Worm (Caenorhabditis elegans) whole organism, midembryonic: ENCODE measurements around the gene R02D1.2.

Source experiments
- T22C8.4 ChIP-seq: fragments of 200-800 bp; sonication (Bioruptor generic); IDR thresholded peaks from 2 replicates; pipeline ENCODE4 v1.3.6; 2022; ENCODE audit warnings: missing genetic modification characterization, missing compliant biosample characterization
- cog-1 ChIP-seq: sonication (generic microtip); optimal IDR thresholded peaks from 2 replicates; lab custom pipeline; 2016; ENCODE audit warnings: missing genetic modification characterization, missing compliant biosample characterization
- flt-1 ChIP-seq: fragments of 200-800 bp; sonication (Bioruptor generic); IDR thresholded peaks from 2 replicates; pipeline ENCODE4 v1.3.6; 2022; ENCODE audit warnings: missing genetic modification characterization, missing compliant biosample characterization
- klf-2 ChIP-seq: fragments of 200-800 bp; sonication (Bioruptor generic); conservative IDR thresholded peaks from 2 replicates; pipeline ENCODE4 v1.3.6; 2022; ENCODE audit warnings: missing genetic modification reagents, missing genetic modification characterization, missing compliant biosample characterization
- med-1 ChIP-seq: sonication (generic microtip); optimal IDR thresholded peaks from 2 replicates; lab custom pipeline; 2017; ENCODE audit warnings: missing genetic modification characterization, mild to moderate bottlenecking, missing compliant biosample characterization, antibody characterized with exemption, missing genetic modification reagents; ENCODE audit not compliant: insufficient read depth
- ref-1 ChIP-seq: fragments of 200-800 bp; sonication (Bioruptor generic); conservative IDR thresholded peaks from 2 replicates; pipeline ENCODE4 v1.3.6; 2022; ENCODE audit warnings: missing genetic modification reagents, missing genetic modification characterization, missing compliant biosample characterization
- tab-1 ChIP-seq: fragments of 200-800 bp; sonication (Bioruptor generic); IDR thresholded peaks from 2 replicates; pipeline ENCODE4 v1.3.6; 2022; ENCODE audit warnings: missing genetic modification characterization, missing compliant biosample characterization
- ztf-23 ChIP-seq: fragments of 200-800 bp; sonication (Bioruptor generic); IDR thresholded peaks from 2 replicates; pipeline ENCODE4 v1.3.6; 2022; ENCODE audit warnings: missing genetic modification reagents, missing genetic modification characterization, missing compliant biosample characterization
- ztf-29 ChIP-seq: fragments of 200-800 bp; sonication (Bioruptor generic); IDR thresholded peaks from 2 replicates; pipeline ENCODE4 v1.3.6; 2022; ENCODE audit warnings: missing genetic modification reagents, missing genetic modification characterization, missing compliant biosample characterization

R02D1.2 gene

ce11 chrV:4332450-4332849 lies 9.8 kb upstream of the R02D1.2 start, which contains the start of gene oac-12:
Gene oac-12, minus strand, starts transcription at chrV:4332550.
- TF ChIP-seq tab-1 (GFP tag; lab: Robert Waterston, UW) (no peak), ztf-29 (GFP tag; lab: Robert Waterston, UW) (no peak), ztf-23 (GFP tag; lab: Robert Waterston, UW) (no peak), klf-2 (no peak), ref-1 (GFP tag; lab: Robert Waterston, UW) (no peak), T22C8.4 (GFP tag; lab: Robert Waterston, UW) (no peak), flt-1 (GFP tag; lab: Robert Waterston, UW) (no peak), med-1 (GFP tag; lab: Kevin White, UChicago) (no peak), cog-1 (tag; lab: Kevin White, UChicago) (no peak)

ce11 chrV:4330820-4331219 lies 8.2 kb upstream of the R02D1.2 start:
- TF ChIP-seq flt-1 (GFP tag; lab: Robert Waterston, UW) (no peak), cog-1 (tag; lab: Kevin White, UChicago) (no peak), med-1 (GFP tag; lab: Kevin White, UChicago) (no peak), ztf-23 (GFP tag; lab: Robert Waterston, UW) (no peak), T22C8.4 (GFP tag; lab: Robert Waterston, UW) (no peak), ref-1 (GFP tag; lab: Robert Waterston, UW) (no peak), tab-1 (GFP tag; lab: Robert Waterston, UW) (no peak), ztf-29 (GFP tag; lab: Robert Waterston, UW) (no peak), klf-2 (no peak)

ce11 chrV:4326841-4327240 lies 4.2 kb upstream of the R02D1.2 start, which contains the start of gene D2063.1:
Gene D2063.1, plus strand, starts transcription at chrV:4327121.
- TF ChIP-seq ztf-29 (GFP tag; lab: Robert Waterston, UW) (no peak), med-1 (GFP tag; lab: Kevin White, UChicago) (no peak), cog-1 (tag; lab: Kevin White, UChicago) (no peak), ztf-23 (GFP tag; lab: Robert Waterston, UW) (no peak)

- no peak for TF ChIP-seq ztf-29 (GFP tag; lab: Robert Waterston, UW)
- no peak for TF ChIP-seq T22C8.4 (GFP tag; lab: Robert Waterston, UW)
- TF ChIP-seq med-1 (GFP tag; lab: Kevin White, UChicago), result no peak
- no peak for TF ChIP-seq flt-1 (GFP tag; lab: Robert Waterston, UW)
- no peak for TF ChIP-seq klf-2
- TF ChIP-seq tab-1 (GFP tag; lab: Robert Waterston, UW), result no peak
- TF ChIP-seq cog-1 (tag; lab: Kevin White, UChicago), result no peak
- no peak for TF ChIP-seq ref-1 (GFP tag; lab: Robert Waterston, UW)
- TF ChIP-seq ztf-23 (GFP tag; lab: Robert Waterston, UW), result no peak
These were observed 2.8 kb upstream of the R02D1.2 start, which contains the start of gene nhr-125 for ce11 chrV:4325415-4325814. Gene nhr-125, minus strand, starts transcription at chrV:4325515.

ce11 chrV:4319867-4320266 lies 2.7 kb downstream of the R02D1.2 start, which contains the start of gene ZC132.9:
Gene ZC132.9, minus strand, starts transcription at chrV:4319967.
- no peak for TF ChIP-seq flt-1 (GFP tag; lab: Robert Waterston, UW)
- no peak for TF ChIP-seq T22C8.4 (GFP tag; lab: Robert Waterston, UW)
- no peak for TF ChIP-seq ref-1 (GFP tag; lab: Robert Waterston, UW)
- no peak for TF ChIP-seq ztf-29 (GFP tag; lab: Robert Waterston, UW)
- TF ChIP-seq klf-2, result no peak
- no peak for TF ChIP-seq med-1 (GFP tag; lab: Kevin White, UChicago)
- no peak for TF ChIP-seq tab-1 (GFP tag; lab: Robert Waterston, UW)
- no peak for TF ChIP-seq cog-1 (tag; lab: Kevin White, UChicago)
- TF ChIP-seq ztf-23 (GFP tag; lab: Robert Waterston, UW), result no peak

ce11 chrV:4315057-4315456 lies 7.5 kb downstream of the R02D1.2 start, which contains the start of gene srh-192:
Gene srh-192, minus strand, starts transcription at chrV:4315157.
- TF ChIP-seq ref-1 (GFP tag; lab: Robert Waterston, UW) (no peak), cog-1 (tag; lab: Kevin White, UChicago) (no peak), flt-1 (GFP tag; lab: Robert Waterston, UW) (no peak), med-1 (GFP tag; lab: Kevin White, UChicago) (no peak), T22C8.4 (GFP tag; lab: Robert Waterston, UW) (no peak), klf-2 (no peak), ztf-23 (GFP tag; lab: Robert Waterston, UW) (no peak), ztf-29 (GFP tag; lab: Robert Waterston, UW) (no peak), tab-1 (GFP tag; lab: Robert Waterston, UW) (no peak)

- TF ChIP-seq flt-1 (GFP tag; lab: Robert Waterston, UW), result peak; percentile 47; the same call in 1 of the 2 replicates
- 0 out of 2 replicates have a peak, but pooled peaks have one; percentile 26 for TF ChIP-seq T22C8.4 (GFP tag; lab: Robert Waterston, UW)
These were observed 12.2 kb downstream of the R02D1.2 start for ce11 chrV:4310414-4310813.

- no peak for TF ChIP-seq flt-1 (GFP tag; lab: Robert Waterston, UW)
- no peak for TF ChIP-seq T22C8.4 (GFP tag; lab: Robert Waterston, UW)
- no peak for TF ChIP-seq tab-1 (GFP tag; lab: Robert Waterston, UW)
- no peak for TF ChIP-seq cog-1 (tag; lab: Kevin White, UChicago)
- TF ChIP-seq ztf-23 (GFP tag; lab: Robert Waterston, UW), result no peak
- no peak for TF ChIP-seq med-1 (GFP tag; lab: Kevin White, UChicago)
- no peak for TF ChIP-seq klf-2
- TF ChIP-seq ztf-29 (GFP tag; lab: Robert Waterston, UW), result no peak
- TF ChIP-seq ref-1 (GFP tag; lab: Robert Waterston, UW), result no peak
These were observed 18.4 kb downstream of the R02D1.2 start for ce11 chrV:4304240-4304639.

ce11 chrV:4303793-4304192 lies 18.8 kb downstream of the R02D1.2 start:
- TF ChIP-seq T22C8.4 (GFP tag; lab: Robert Waterston, UW), result no peak
- TF ChIP-seq ztf-29 (GFP tag; lab: Robert Waterston, UW), result no peak
- TF ChIP-seq klf-2, result no peak
- TF ChIP-seq cog-1 (tag; lab: Kevin White, UChicago), result no peak
- no peak for TF ChIP-seq med-1 (GFP tag; lab: Kevin White, UChicago)
- TF ChIP-seq tab-1 (GFP tag; lab: Robert Waterston, UW), result no peak
- no peak for TF ChIP-seq ztf-23 (GFP tag; lab: Robert Waterston, UW)
- no peak for TF ChIP-seq flt-1 (GFP tag; lab: Robert Waterston, UW)
- no peak for TF ChIP-seq ref-1 (GFP tag; lab: Robert Waterston, UW)
